Fruit fly (Drosophila melanogaster) whole organism, embryonic: ENCODE results near the gene CG11700.

Experiments used
- B-H2 ChIP-seq: fragments of 200-800 bp; sonication (Bioruptor generic); optimal IDR thresholded peaks from 2 replicates; lab custom pipeline; 2018; ENCODE audit warnings: missing biosample characterization, mild to moderate bottlenecking, missing genetic modification characterization
- BtbVII ChIP-seq: fragments of 200-800 bp; sonication (Bioruptor generic); optimal IDR thresholded peaks from 3 replicates; lab custom pipeline; 2017; ENCODE audit warnings: missing biosample characterization, mild to moderate bottlenecking, missing genetic modification characterization
- CG10462 ChIP-seq: fragments of 200-800 bp; sonication (Bioruptor generic); optimal IDR thresholded peaks from 2 replicates; lab custom pipeline; 2016; ENCODE audit warnings: missing biosample characterization, missing genetic modification characterization
- CG11696 ChIP-seq: fragments of 200-800 bp; sonication (Bioruptor generic); IDR thresholded peaks from 2 replicates; pipeline ENCODE4 v1.3.6; 2022; ENCODE audit warnings: missing biosample characterization, missing genetic modification characterization
- CG1602 ChIP-seq: fragments of 200-800 bp; sonication (Bioruptor generic); optimal IDR thresholded peaks from 3 replicates; lab custom pipeline; 2016; ENCODE audit warnings: missing biosample characterization, missing genetic modification characterization
- CG18599 ChIP-seq: fragments of 200-800 bp; sonication (Bioruptor generic); optimal IDR thresholded peaks from 3 replicates; lab custom pipeline; 2017; ENCODE audit warnings: missing biosample characterization, missing genetic modification characterization, mild to moderate bottlenecking, moderate library complexity, missing genetic modification reagents
- CG2116 ChIP-seq: fragments of 200-800 bp; sonication (Bioruptor generic); optimal IDR thresholded peaks from 3 replicates; lab custom pipeline; 2018; ENCODE audit warnings: missing biosample characterization, mild to moderate bottlenecking, missing genetic modification characterization
- CG2678 ChIP-seq: fragments of 200-800 bp; sonication (Bioruptor generic); optimal IDR thresholded peaks from 3 replicates; lab custom pipeline; 2019; ENCODE audit warnings: missing biosample characterization, mild to moderate bottlenecking, missing genetic modification characterization, moderate library complexity
- CG2712 ChIP-seq: fragments of 200-800 bp; optimal IDR thresholded peaks from 3 replicates; lab custom pipeline; 2019; ENCODE audit warnings: missing biosample characterization, mild to moderate bottlenecking, missing genetic modification characterization, moderate library complexity
- CG30403 ChIP-seq: fragments of 200-800 bp; sonication (Bioruptor generic); optimal IDR thresholded peaks from 3 replicates; lab custom pipeline; 2016; ENCODE audit warnings: missing biosample characterization, missing genetic modification characterization
- CG32767 ChIP-seq: fragments of 200-800 bp; sonication (Bioruptor generic); IDR thresholded peaks from 2 replicates; pipeline ENCODE4 v1.3.6; 2022; ENCODE audit warnings: missing biosample characterization, missing genetic modification characterization
- CG34422 ChIP-seq: fragments of 200-800 bp; sonication (Bioruptor generic); IDR thresholded peaks from 3 replicates; pipeline ENCODE4 v1.3.6; 2022; ENCODE audit warnings: missing biosample characterization, missing genetic modification characterization
- CG4820 ChIP-seq: fragments of 200-800 bp; sonication (Bioruptor generic); optimal IDR thresholded peaks from 3 replicates; lab custom pipeline; 2016; ENCODE audit warnings: missing biosample characterization, missing genetic modification characterization
- CG8765 ChIP-seq: fragments of 200-800 bp; sonication (Bioruptor generic); IDR thresholded peaks from 2 replicates; pipeline ENCODE4 v1.3.6; 2022; ENCODE audit warnings: missing biosample characterization, missing genetic modification characterization
- CG9215 ChIP-seq: fragments of 200-800 bp; sonication (Bioruptor generic); IDR thresholded peaks from 2 replicates; pipeline ENCODE4 v1.3.6; 2022; ENCODE audit warnings: missing biosample characterization, missing genetic modification characterization
- CHES-1-like ChIP-seq: fragments of 200-800 bp; sonication (Bioruptor generic); optimal IDR thresholded peaks from 2 replicates; lab custom pipeline; 2016; ENCODE audit warnings: missing biosample characterization, missing genetic modification characterization
- Dip3 ChIP-seq: fragments of 200-800 bp; sonication (Bioruptor generic); optimal IDR thresholded peaks from 3 replicates; lab custom pipeline; 2016; ENCODE audit warnings: missing biosample characterization, missing genetic modification characterization
- H15 ChIP-seq: fragments of 200-800 bp; sonication (Bioruptor generic); IDR thresholded peaks from 3 replicates; pipeline ENCODE4 v1.3.6; 2022; ENCODE audit warnings: missing biosample characterization, missing genetic modification characterization
- Hr51 ChIP-seq, 2 experiments: fragments of 200-800 bp; sonication (Bioruptor generic); optimal IDR thresholded peaks; 2 replicates in 1 of 2; 3 replicates in 1 of 2; lab custom pipeline; 2016 to 2018; ENCODE audit warnings: missing biosample characterization in 2 of 2, missing genetic modification characterization in 2 of 2, mild to moderate bottlenecking in 1 of 2, moderate library complexity in 1 of 2
- Hsf ChIP-seq: fragments of 200-800 bp; sonication (Bioruptor generic); optimal IDR thresholded peaks from 3 replicates; lab custom pipeline; 2016; ENCODE audit warnings: missing biosample characterization, missing genetic modification characterization
- Lim3 ChIP-seq: fragments of 200-800 bp; sonication (Bioruptor generic); IDR thresholded peaks from 2 replicates; pipeline ENCODE4 v1.3.6; 2022; ENCODE audit warnings: missing biosample characterization, missing genetic modification characterization
- MTF-1 ChIP-seq: fragments of 200-800 bp; sonication (Bioruptor generic); optimal IDR thresholded peaks from 2 replicates; lab custom pipeline; 2018; ENCODE audit warnings: missing biosample characterization, mild to moderate bottlenecking, missing genetic modification characterization, borderline replicate concordance
- Meics ChIP-seq: fragments of 200-800 bp; sonication (Bioruptor generic); optimal IDR thresholded peaks from 2 replicates; lab custom pipeline; 2017; ENCODE audit warnings: missing biosample characterization, mild to moderate bottlenecking, missing genetic modification characterization
- Neu2 ChIP-seq: fragments of 200-800 bp; sonication (Bioruptor generic); optimal IDR thresholded peaks from 3 replicates; lab custom pipeline; 2016; ENCODE audit warnings: missing biosample characterization, missing genetic modification characterization, borderline replicate concordance
- Oli ChIP-seq: fragments of 200-800 bp; sonication (Bioruptor generic); optimal IDR thresholded peaks from 2 replicates; lab custom pipeline; 2018; ENCODE audit warnings: missing biosample characterization, mild to moderate bottlenecking, missing genetic modification characterization, moderate library complexity
- Opbp ChIP-seq: fragments of 200-800 bp; sonication (Bioruptor generic); IDR thresholded peaks from 3 replicates; pipeline ENCODE4 v1.3.6; 2022; ENCODE audit warnings: missing biosample characterization, missing genetic modification characterization; ENCODE audit not compliant: partially characterized antibody
- Sox102F ChIP-seq: fragments of 200-800 bp; sonication (Bioruptor generic); optimal IDR thresholded peaks from 2 replicates; lab custom pipeline; 2018; ENCODE audit warnings: missing biosample characterization, mild to moderate bottlenecking, missing genetic modification characterization, moderate library complexity
- Vsx1 ChIP-seq: fragments of 200-800 bp; sonication (Bioruptor generic); optimal IDR thresholded peaks from 2 replicates; lab custom pipeline; 2017; ENCODE audit warnings: missing biosample characterization, mild to moderate bottlenecking, missing genetic modification characterization, missing genetic modification reagents
- amos ChIP-seq: fragments of 200-800 bp; sonication (Bioruptor generic); IDR thresholded peaks from 2 replicates; pipeline ENCODE4 v1.3.6; 2022; ENCODE audit warnings: missing biosample characterization, missing genetic modification characterization; ENCODE audit not compliant: partially characterized antibody
- ara ChIP-seq: fragments of 200-800 bp; sonication (Bioruptor generic); IDR thresholded peaks from 2 replicates; pipeline ENCODE4 v1.3.6; 2022; ENCODE audit warnings: missing biosample characterization, missing genetic modification characterization
- az2 ChIP-seq: fragments of 200-800 bp; sonication (Bioruptor generic); optimal IDR thresholded peaks from 3 replicates; lab custom pipeline; 2016; ENCODE audit warnings: missing biosample characterization, missing genetic modification characterization
- chinmo ChIP-seq: fragments of 200-800 bp; sonication (Bioruptor generic); IDR thresholded peaks from 4 replicates; pipeline ENCODE4 v1.3.6; 2022; ENCODE audit warnings: missing biosample characterization, missing genetic modification characterization; ENCODE audit not compliant: partially characterized antibody
- chn ChIP-seq: fragments of 200-800 bp; sonication (Bioruptor generic); optimal IDR thresholded peaks from 2 replicates; lab custom pipeline; 2016; ENCODE audit warnings: missing biosample characterization, missing genetic modification characterization
- fd96Cb ChIP-seq: fragments of 200-800 bp; sonication (Bioruptor generic); optimal IDR thresholded peaks from 2 replicates; lab custom pipeline; 2018; ENCODE audit warnings: missing biosample characterization, mild to moderate bottlenecking, missing genetic modification characterization, moderate library complexity
- inv ChIP-seq: fragments of 200-800 bp; sonication (Bioruptor generic); IDR thresholded peaks from 2 replicates; pipeline ENCODE4 v1.3.6; 2022; ENCODE audit warnings: missing biosample characterization, missing genetic modification characterization; ENCODE audit not compliant: partially characterized antibody
- lab ChIP-seq: fragments of 200-800 bp; sonication (Bioruptor generic); optimal IDR thresholded peaks from 3 replicates; lab custom pipeline; 2017; ENCODE audit warnings: missing biosample characterization, missing genetic modification characterization, mild to moderate bottlenecking, moderate library complexity, missing genetic modification reagents
- lbe ChIP-seq: fragments of 200-800 bp; sonication (Bioruptor generic); optimal IDR thresholded peaks from 2 replicates; lab custom pipeline; 2016; ENCODE audit warnings: missing biosample characterization, mild to moderate bottlenecking, missing genetic modification characterization
- onecut ChIP-seq: fragments of 200-800 bp; sonication (Bioruptor generic); IDR thresholded peaks from 2 replicates; pipeline ENCODE4 v1.3.6; 2022; ENCODE audit warnings: missing biosample characterization, missing genetic modification characterization
- peb ChIP-seq: fragments of 200-800 bp; sonication (Bioruptor generic); IDR thresholded peaks from 2 replicates; pipeline ENCODE4 v1.3.6; 2022; ENCODE audit warnings: missing biosample characterization, missing genetic modification characterization
- repo ChIP-seq: fragments of 200-800 bp; sonication (Bioruptor generic); optimal IDR thresholded peaks from 2 replicates; lab custom pipeline; 2016; ENCODE audit warnings: missing biosample characterization, missing genetic modification characterization
- ro ChIP-seq: fragments of 200-800 bp; sonication (Bioruptor generic); IDR thresholded peaks from 2 replicates; pipeline ENCODE4 v1.3.6; 2022; ENCODE audit warnings: missing biosample characterization, missing genetic modification characterization
- sens ChIP-seq: fragments of 200-800 bp; sonication (Bioruptor generic); peaks from one replicate; lab custom pipeline; 2016; ENCODE audit warnings: missing biosample characterization, missing genetic modification characterization
- sens-2 ChIP-seq: fragments of 200-800 bp; sonication (Bioruptor generic); IDR thresholded peaks from 2 replicates; pipeline ENCODE4 v1.3.6; 2022; ENCODE audit warnings: missing biosample characterization, missing genetic modification characterization
- sim ChIP-seq: fragments of 200-800 bp; sonication (Bioruptor generic); IDR thresholded peaks from 2 replicates; pipeline ENCODE4 v1.3.6; 2022; ENCODE audit warnings: missing biosample characterization, missing genetic modification characterization
- sisA ChIP-seq: fragments of 200-800 bp; sonication (Bioruptor generic); IDR thresholded peaks from 2 replicates; pipeline ENCODE4 v1.3.6; 2022; ENCODE audit warnings: missing biosample characterization, missing genetic modification characterization
- slp2 ChIP-seq: fragments of 200-800 bp; sonication (Bioruptor generic); optimal IDR thresholded peaks from 2 replicates; lab custom pipeline; 2016; ENCODE audit warnings: missing biosample characterization, missing genetic modification characterization
- sna ChIP-seq: fragments of 200-800 bp; sonication (Bioruptor generic); IDR thresholded peaks from 2 replicates; pipeline ENCODE4 v1.3.6; 2022; ENCODE audit warnings: missing biosample characterization, missing genetic modification characterization; ENCODE audit not compliant: partially characterized antibody
- stwl ChIP-seq: fragments of 200-800 bp; sonication (Bioruptor generic); optimal IDR thresholded peaks from 3 replicates; lab custom pipeline; 2018; ENCODE audit warnings: missing biosample characterization, mild to moderate bottlenecking, missing genetic modification characterization, moderate library complexity
- sug ChIP-seq: fragments of 200-800 bp; optimal IDR thresholded peaks from 2 replicates; lab custom pipeline; 2019; ENCODE audit warnings: missing biosample characterization, mild to moderate bottlenecking, missing genetic modification characterization, moderate library complexity
- vnd ChIP-seq: fragments of 200-800 bp; sonication (Bioruptor generic); IDR thresholded peaks from 3 replicates; pipeline ENCODE4 v1.3.6; 2022; ENCODE audit warnings: missing biosample characterization, missing genetic modification characterization; ENCODE audit not compliant: partially characterized antibody

CG11700 gene

DNA sequence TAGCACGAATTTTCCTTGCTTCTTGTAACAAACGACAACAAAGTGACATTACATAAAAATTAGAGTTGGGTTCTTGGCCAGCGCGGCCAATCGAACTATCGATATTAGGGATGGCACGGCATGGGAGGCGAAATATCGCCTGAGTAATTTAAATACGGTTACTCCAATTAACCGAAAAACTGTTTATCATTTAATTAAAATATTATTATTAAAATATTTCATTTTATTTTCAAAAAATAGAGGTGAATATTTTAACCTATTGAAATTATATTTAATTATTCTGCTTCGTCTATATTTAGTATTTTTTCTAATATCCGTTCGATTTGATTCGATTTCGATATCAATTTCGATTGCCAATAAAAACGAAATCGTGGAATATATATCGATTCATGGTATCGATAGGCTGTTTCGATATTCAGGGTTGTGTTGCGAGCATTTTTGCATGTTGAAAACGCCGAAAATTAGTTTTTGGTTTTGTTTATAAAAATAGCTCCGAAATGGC, 27.9 kb downstream of the CG11700 start, which contains the start of the genes Rbcn-3A and Spx:
TSS of gene Rbcn-3A (minus strand) at position 74 of the 502 bp plus-strand sequence.
TSS of gene Spx (plus strand) at position 409 of the 502 bp plus-strand sequence.
- TF ChIP-seq onecut (no peak), CG10462 (GFP tag; lab: Kevin White, UChicago) (no peak), Sox102F (GFP tag; lab: Kevin White, UChicago) (peak; percentile 49), Oli (tag; lab: Kevin White, UChicago) (peak; percentile 15), CG32767 (GFP tag; lab: Robert Waterston, UW) (0 out of 2 replicates have a peak, but pooled peaks have one; percentile 12), Lim3 (GFP tag; lab: Robert Waterston, UW) (no peak), sens (GFP tag; lab: Kevin White, UChicago) (peak; percentile 57), lab (peak; percentile 34), Vsx1 (no peak), inv (GFP tag; lab: Robert Waterston, UW) (peak; percentile 81), BtbVII (GFP tag; lab: Kevin White, UChicago) (no peak), CG4820 (GFP tag; lab: Kevin White, UChicago) (no peak), CG8765 (GFP tag; lab: Robert Waterston, UW) (no peak), chinmo (GFP tag; lab: Robert Waterston, UW) (0 out of 4 replicates have a peak, but pooled peaks have one; percentile 80), sens-2 (GFP tag; lab: Robert Waterston, UW) (no peak), Dip3 (GFP tag; lab: Kevin White, UChicago) (no peak), fd96Cb (tag; lab: Kevin White, UChicago) (no peak), CG1602 (GFP tag; lab: Kevin White, UChicago) (peak; percentile 5), CG2712 (peak; percentile 49), Opbp (GFP tag; lab: Robert Waterston, UW) (peak; percentile 77), sna (GFP tag; lab: Robert Waterston, UW) (peak; percentile 83), sim (GFP tag; lab: Robert Waterston, UW) (no peak), slp2 (GFP tag; lab: Kevin White, UChicago) (no peak), CG9215 (0 out of 2 replicates have a peak, but pooled peaks have one; percentile 11), ro (GFP tag; lab: Robert Waterston, UW) (no peak), repo (no peak), sisA (0 out of 2 replicates have a peak, but pooled peaks have one; percentile 14), B-H2 (GFP tag; lab: Kevin White, UChicago) (peak; percentile 6), H15 (GFP tag; lab: Robert Waterston, UW) (no peak), az2 (GFP tag; lab: Kevin White, UChicago) (peak; percentile 42), chn (GFP tag; lab: Kevin White, UChicago) (no peak), CHES-1-like (GFP tag; lab: Kevin White, UChicago) (no peak), peb (GFP tag; lab: Robert Waterston, UW) (no peak), CG11696 (GFP tag; lab: Robert Waterston, UW) (no peak), MTF-1 (no peak), Neu2 (GFP tag; lab: Kevin White, UChicago) (no peak), CG30403 (GFP tag; lab: Kevin White, UChicago) (peak; percentile 46), CG2116 (GFP tag; lab: Kevin White, UChicago) (peak; percentile 97), lbe (GFP tag; lab: Kevin White, UChicago) (peak; percentile 24), Hr51 (GFP tag; optimal IDR thresholded peaks at IDR 0.05; lab: Kevin White, UChicago) (peak in 1 of 2 experiments; percentile 35), Meics (GFP tag; lab: Kevin White, UChicago) (peak; percentile 12), sug (tag; lab: Kevin White, UChicago) (peak; percentile 33), Hsf (GFP tag; lab: Kevin White, UChicago) (no peak), amos (GFP tag; lab: Robert Waterston, UW) (peak; percentile 83), vnd (GFP tag; lab: Robert Waterston, UW) (peak; percentile 85), CG34422 (GFP tag; lab: Robert Waterston, UW) (peak; percentile 35; the same call in 1 of the 3 replicates), CG18599 (GFP tag; lab: Kevin White, UChicago) (peak; percentile 35), CG2678 (peak; percentile 34), ara (GFP tag; lab: Robert Waterston, UW) (no peak), stwl (tag; lab: Kevin White, UChicago) (peak; percentile 51)
